Worm (Caenorhabditis elegans) whole organism, young adult: ENCODE data around the gene srh-19.
A peak's percentile ranks its signal among the peaks of the same experiment; 100 is the strongest.

Source experiments
- B0019.2 ChIP-seq: fragments of 200-800 bp; sonication (Bioruptor generic); conservative IDR thresholded peaks from 2 replicates; pipeline ENCODE4 v1.3.6; 2022; ENCODE audit warnings: missing genetic modification reagents, missing genetic modification characterization, missing compliant biosample characterization
- B0261.1 ChIP-seq: sonication (generic microtip); optimal IDR thresholded peaks from 2 replicates; lab custom pipeline; 2016; ENCODE audit warnings: mild to moderate bottlenecking, missing genetic modification characterization, moderate library complexity, missing compliant biosample characterization
- C17E4.6 ChIP-seq: fragments of 200-800 bp; sonication (Bioruptor generic); IDR thresholded peaks from 2 replicates; pipeline ENCODE4 v1.3.6; 2022; ENCODE audit warnings: missing genetic modification reagents, missing genetic modification characterization, missing compliant biosample characterization
- F22D6.2 ChIP-seq: sonication (generic microtip); optimal IDR thresholded peaks from 2 replicates; lab custom pipeline; 2016; ENCODE audit warnings: mild to moderate bottlenecking, missing genetic modification characterization, missing compliant biosample characterization
- F33H1.4 ChIP-seq: fragments of 200-800 bp; sonication (Bioruptor generic); IDR thresholded peaks from 2 replicates; pipeline ENCODE4 v1.3.6; 2022; ENCODE audit warnings: missing genetic modification reagents, missing genetic modification characterization, missing compliant biosample characterization
- F52B5.7 ChIP-seq: sonication (generic microtip); optimal IDR thresholded peaks from 2 replicates; lab custom pipeline; 2016; ENCODE audit warnings: mild to moderate bottlenecking, missing genetic modification characterization, missing compliant biosample characterization
- F57C9.4 ChIP-seq: sonication (generic microtip); optimal IDR thresholded peaks from 2 replicates; lab custom pipeline; 2017; ENCODE audit warnings: mild to moderate bottlenecking, missing genetic modification characterization, missing compliant biosample characterization
- K11D2.4 ChIP-seq: fragments of 200-800 bp; sonication (Bioruptor generic); IDR thresholded peaks from 2 replicates; pipeline ENCODE4 v1.3.6; 2022; ENCODE audit warnings: missing genetic modification reagents, missing genetic modification characterization, missing compliant biosample characterization
- Y53F4B.3 ChIP-seq: fragments of 200-800 bp; sonication (Bioruptor generic); IDR thresholded peaks from 2 replicates; pipeline ENCODE4 v1.3.6; 2022; ENCODE audit warnings: missing genetic modification reagents, missing genetic modification characterization, missing compliant biosample characterization
- ama-1 ChIP-seq, 3 experiments: fragments of 150-350 bp in 1 of 3; sonication (generic microtip) in 2 of 3; optimal IDR thresholded peaks; 2 replicates each; lab custom pipeline; 2014 to 2018; ENCODE audit warnings: missing biosample characterization in 2 of 3, missing genetic modification characterization in 2 of 3, missing genetic modification reagents in 2 of 3
- aptf-3 ChIP-seq: fragments of 200-800 bp; sonication (Bioruptor generic); IDR thresholded peaks from 2 replicates; pipeline ENCODE4 v1.3.6; 2022; ENCODE audit warnings: missing genetic modification characterization, missing compliant biosample characterization
- attf-5 ChIP-seq: fragments of 200-800 bp; sonication (Bioruptor generic); optimal IDR thresholded peaks from 2 replicates; lab custom pipeline; 2018; ENCODE audit warnings: mild to moderate bottlenecking, missing genetic modification characterization, missing compliant biosample characterization
- attf-6 ChIP-seq: fragments of 200-800 bp; sonication (Bioruptor generic); IDR thresholded peaks from 2 replicates; pipeline ENCODE4 v1.3.6; 2022; ENCODE audit warnings: missing genetic modification reagents, missing genetic modification characterization, missing compliant biosample characterization
- cebp-1 ChIP-seq, 2 experiments: fragments of 200-800 bp in 1 of 2; sonication (Bioruptor generic) in 1 of 2; sonication (generic microtip) in 1 of 2; IDR thresholded peaks in 1 of 2; optimal IDR thresholded peaks in 1 of 2; 2 replicates each; pipeline versions ENCODE4 v1.3.6 to Lab custom; 2017 to 2022; ENCODE audit warnings: missing compliant biosample characterization in 2 of 2, missing genetic modification characterization in 2 of 2, mild to moderate bottlenecking in 1 of 2, missing genetic modification reagents in 1 of 2, moderate library complexity in 1 of 2
- ceh-79 ChIP-seq: sonication (generic microtip); optimal IDR thresholded peaks from 2 replicates; lab custom pipeline; 2017; ENCODE audit warnings: mild to moderate bottlenecking, missing genetic modification characterization, missing compliant biosample characterization
- die-1 ChIP-seq: sonication (generic microtip); optimal IDR thresholded peaks from 2 replicates; lab custom pipeline; 2016; ENCODE audit warnings: missing genotype, mild to moderate bottlenecking, missing genetic modification characterization, missing compliant biosample characterization
- efl-1 ChIP-seq: fragments of 150-350 bp; optimal IDR thresholded peaks from 2 replicates; lab custom pipeline; 2014; ENCODE audit warnings: missing biosample characterization, missing genetic modification reagents, missing genetic modification characterization
- egl-18 ChIP-seq: fragments of 200-800 bp; sonication (Bioruptor generic); IDR thresholded peaks from 2 replicates; pipeline ENCODE4 v1.3.6; 2022; ENCODE audit warnings: missing genetic modification reagents, missing genetic modification characterization, missing compliant biosample characterization
- egl-44 ChIP-seq: fragments of 200-800 bp; sonication (Bioruptor generic); IDR thresholded peaks from 2 replicates; pipeline ENCODE4 v1.3.6; 2022; ENCODE audit warnings: missing genetic modification reagents, missing genetic modification characterization, missing compliant biosample characterization
- ekl-4 ChIP-seq: fragments of 200-800 bp; sonication (Bioruptor generic); IDR thresholded peaks from 2 replicates; pipeline ENCODE4 v1.3.6; 2022; ENCODE audit warnings: missing genetic modification reagents, missing genetic modification characterization, missing compliant biosample characterization
- him-1 ChIP-seq: sonication (generic microtip); optimal IDR thresholded peaks from 2 replicates; lab custom pipeline; 2016; ENCODE audit warnings: missing genotype, missing genetic modification reagents, missing genetic modification characterization, missing compliant biosample characterization
- hlh-12 ChIP-seq: sonication (generic microtip); optimal IDR thresholded peaks from 2 replicates; lab custom pipeline; 2016; ENCODE audit warnings: missing genetic modification characterization, missing compliant biosample characterization
- hmg-1.2 ChIP-seq: fragments of 200-800 bp; sonication (Bioruptor generic); IDR thresholded peaks from 2 replicates; pipeline ENCODE4 v1.3.6; 2022; ENCODE audit warnings: missing genetic modification reagents, missing genetic modification characterization, missing compliant biosample characterization
- lag-1 ChIP-seq: fragments of 200-800 bp; sonication (Bioruptor generic); IDR thresholded peaks from 2 replicates; pipeline ENCODE4 v1.3.6; 2022; ENCODE audit warnings: missing genetic modification reagents, missing genetic modification characterization, missing compliant biosample characterization
- lin-35 ChIP-seq, 3 experiments: fragments of 150-350 bp in 2 of 3; sonication (generic microtip) in 1 of 3; optimal IDR thresholded peaks; 2 replicates each; lab custom pipeline; 2014 to 2018; ENCODE audit warnings: missing biosample characterization in 3 of 3, missing genetic modification characterization in 3 of 3, missing genetic modification reagents in 3 of 3
- lin-54 ChIP-seq: fragments of 200-800 bp; sonication (Bioruptor generic); optimal IDR thresholded peaks from 2 replicates; lab custom pipeline; 2018; ENCODE audit warnings: mild to moderate bottlenecking, missing genetic modification characterization, missing compliant biosample characterization
- lir-1 ChIP-seq: fragments of 200-800 bp; sonication (Bioruptor generic); conservative IDR thresholded peaks from 2 replicates; pipeline ENCODE4 v1.3.6; 2022; ENCODE audit warnings: missing genetic modification reagents, missing genetic modification characterization, missing compliant biosample characterization
- lsl-1 ChIP-seq: fragments of 200-800 bp; sonication (Bioruptor generic); optimal IDR thresholded peaks from 2 replicates; lab custom pipeline; 2018; ENCODE audit warnings: mild to moderate bottlenecking, missing genetic modification characterization, moderate library complexity, missing compliant biosample characterization
- madf-10 ChIP-seq: sonication (generic microtip); optimal IDR thresholded peaks from 2 replicates; lab custom pipeline; 2016; ENCODE audit warnings: mild to moderate bottlenecking, missing genetic modification characterization, missing compliant biosample characterization
- madf-8 ChIP-seq: fragments of 200-800 bp; sonication (Bioruptor generic); conservative IDR thresholded peaks from 2 replicates; pipeline ENCODE4 v1.3.6; 2022; ENCODE audit warnings: missing genetic modification reagents, missing genetic modification characterization, missing compliant biosample characterization
- mcd-1 ChIP-seq: fragments of 200-800 bp; sonication (Bioruptor generic); IDR thresholded peaks from 2 replicates; pipeline ENCODE4 v1.3.6; 2022; ENCODE audit warnings: missing genetic modification reagents, missing genetic modification characterization, missing compliant biosample characterization
- nfya-2 ChIP-seq: fragments of 200-800 bp; sonication (Bioruptor generic); IDR thresholded peaks from 2 replicates; pipeline ENCODE4 v1.3.6; 2022; ENCODE audit warnings: missing genetic modification reagents, missing genetic modification characterization, missing compliant biosample characterization
- nfyb-1 ChIP-seq: fragments of 200-800 bp; sonication (Bioruptor generic); IDR thresholded peaks from 2 replicates; pipeline ENCODE4 v1.3.6; 2022; ENCODE audit warnings: missing genetic modification reagents, missing genetic modification characterization, missing compliant biosample characterization
- nhr-120 ChIP-seq: fragments of 200-800 bp; sonication (Bioruptor generic); IDR thresholded peaks from 2 replicates; pipeline ENCODE4 v1.3.6; 2022; ENCODE audit warnings: missing genetic modification characterization, missing compliant biosample characterization
- nhr-179 ChIP-seq: sonication (generic microtip); optimal IDR thresholded peaks from 2 replicates; lab custom pipeline; 2016; ENCODE audit warnings: mild to moderate bottlenecking, missing genetic modification characterization, missing compliant biosample characterization
- nhr-90 ChIP-seq: sonication (generic microtip); optimal IDR thresholded peaks from 2 replicates; lab custom pipeline; 2016; ENCODE audit warnings: missing genotype, mild to moderate bottlenecking, missing genetic modification characterization, missing compliant biosample characterization
- pbrm-1 ChIP-seq: fragments of 200-800 bp; sonication (Bioruptor generic); IDR thresholded peaks from 2 replicates; pipeline ENCODE4 v1.3.6; 2022; ENCODE audit warnings: missing genetic modification reagents, missing genetic modification characterization, missing compliant biosample characterization
- rcor-1 ChIP-seq: fragments of 200-800 bp; sonication (Bioruptor generic); IDR thresholded peaks from 2 replicates; pipeline ENCODE4 v1.3.6; 2022; ENCODE audit warnings: missing genetic modification reagents, missing genetic modification characterization, missing compliant biosample characterization
- sdz-38 ChIP-seq: sonication (generic microtip); optimal IDR thresholded peaks from 2 replicates; lab custom pipeline; 2016; ENCODE audit warnings: missing genotype, missing genetic modification characterization, missing compliant biosample characterization
- snpc-1.1 ChIP-seq: sonication (generic microtip); optimal IDR thresholded peaks from 2 replicates; lab custom pipeline; 2017; ENCODE audit warnings: missing genetic modification characterization, mild to moderate bottlenecking, missing compliant biosample characterization, antibody characterized with exemption, moderate library complexity, missing genotype, missing genetic modification reagents; ENCODE audit not compliant: insufficient read depth
- snpc-1.3 ChIP-seq: sonication (generic microtip); optimal IDR thresholded peaks from 2 replicates; lab custom pipeline; 2017; ENCODE audit warnings: missing genetic modification characterization, mild to moderate bottlenecking, missing compliant biosample characterization, antibody characterized with exemption, moderate library complexity, missing genotype, missing genetic modification reagents; ENCODE audit not compliant: insufficient read depth
- snpc-4 ChIP-seq, 5 experiments: fragments of 150-350 bp in 1 of 5; sonication (generic microtip) in 4 of 5; optimal IDR thresholded peaks; 2 replicates each; lab custom pipeline; 2014 to 2018; ENCODE audit warnings: missing genetic modification characterization in 5 of 5, missing biosample characterization in 3 of 5, antibody characterized with exemption in 2 of 5, mild to moderate bottlenecking in 2 of 5, missing compliant biosample characterization in 2 of 5, missing genotype in 2 of 5, moderate library complexity in 2 of 5, missing genetic modification reagents in 1 of 5
- somi-1 ChIP-seq: fragments of 200-800 bp; sonication (Bioruptor generic); optimal IDR thresholded peaks from 2 replicates; lab custom pipeline; 2018; ENCODE audit warnings: mild to moderate bottlenecking, missing genetic modification characterization, missing compliant biosample characterization
- sptf-2 ChIP-seq: fragments of 200-800 bp; sonication (Bioruptor generic); optimal IDR thresholded peaks from 2 replicates; lab custom pipeline; 2018; ENCODE audit warnings: mild to moderate bottlenecking, missing genetic modification characterization, missing compliant biosample characterization
- zfh-2 ChIP-seq: fragments of 200-800 bp; sonication (Bioruptor generic); conservative IDR thresholded peaks from 2 replicates; pipeline ENCODE4 v1.3.6; 2022; ENCODE audit warnings: missing genetic modification reagents, missing genetic modification characterization, missing compliant biosample characterization
- ztf-25 ChIP-seq: fragments of 200-800 bp; sonication (Bioruptor generic); IDR thresholded peaks from 2 replicates; pipeline ENCODE4 v1.3.6; 2022; ENCODE audit warnings: missing genetic modification reagents, missing genetic modification characterization, missing compliant biosample characterization
- ztf-28 ChIP-seq: fragments of 200-800 bp; sonication (Bioruptor generic); IDR thresholded peaks from 2 replicates; pipeline ENCODE4 v1.3.6; 2022; ENCODE audit warnings: missing genetic modification reagents, missing genetic modification characterization, missing compliant biosample characterization

srh-19 gene

ce11 chrX:1445696-1446095, 32.8 kb downstream of the srh-19 start (continued):
- TF ChIP-seq B0019.2: no peak
- no peak for TF ChIP-seq nhr-179 (tag; lab: Kevin White, UChicago)
- no peak for TF ChIP-seq snpc-4 (GFP tag; optimal IDR thresholded peaks at IDR 0.05; lab: Kevin White, UChicago)
- no peak for TF ChIP-seq snpc-4 (tag; optimal IDR thresholded peaks at IDR 0.05; lab: Kevin White, UChicago)
- no peak for TF ChIP-seq F52B5.7 (tag; lab: Kevin White, UChicago)
- TF ChIP-seq madf-10 (tag; lab: Kevin White, UChicago): peak; percentile 25
- no peak for TF ChIP-seq lin-35 (GFP tag; optimal IDR thresholded peaks at IDR 0.05; lab: Kevin White, UChicago)
- TF ChIP-seq B0261.1 (tag; lab: Kevin White, UChicago): no peak
- no peak for TF ChIP-seq lir-1
- peak; percentile 62; the same call in 1 of the 2 replicates for TF ChIP-seq nfyb-1
- no peak for TF ChIP-seq F57C9.4
- no peak for TF ChIP-seq rcor-1 (GFP tag; lab: Robert Waterston, UW)
- no peak for TF ChIP-seq zfh-2
- TF ChIP-seq F33H1.4 (GFP tag; lab: Robert Waterston, UW): no peak
- TF ChIP-seq aptf-3 (GFP tag; lab: Robert Waterston, UW): no peak
- no peak for TF ChIP-seq hlh-12
- TF ChIP-seq ekl-4 (GFP tag; lab: Robert Waterston, UW): no peak
- no peak for TF ChIP-seq somi-1 (GFP tag; lab: Kevin White, UChicago)
- TF ChIP-seq mcd-1: no peak
- TF ChIP-seq die-1 (tag; lab: Kevin White, UChicago): no peak
- TF ChIP-seq nhr-120: no peak
- TF ChIP-seq attf-6: no peak
- TF ChIP-seq lsl-1 (GFP tag; lab: Kevin White, UChicago): no peak
- TF ChIP-seq ztf-28 (GFP tag; lab: Robert Waterston, UW): no peak
- no peak for TF ChIP-seq nhr-90 (tag; lab: Kevin White, UChicago)
- TF ChIP-seq pbrm-1 (GFP tag; lab: Robert Waterston, UW): peak; percentile 31; the same call in 1 of the 2 replicates
- TF ChIP-seq egl-18 (GFP tag; lab: Robert Waterston, UW): no peak
- peak; percentile 13 for TF ChIP-seq lin-54 (GFP tag; lab: Kevin White, UChicago)
- no peak for TF ChIP-seq nfya-2 (GFP tag; lab: Robert Waterston, UW)
- no peak for TF ChIP-seq C17E4.6 (GFP tag; lab: Robert Waterston, UW)
- 0 out of 2 replicates have a peak, but pooled peaks have one; percentile 11 for TF ChIP-seq lag-1 (GFP tag; lab: Robert Waterston, UW)
- no peak for TF ChIP-seq egl-44
- TF ChIP-seq F22D6.2 (tag; lab: Kevin White, UChicago): no peak
- TF ChIP-seq madf-8 (GFP tag; lab: Robert Waterston, UW): no peak
- TF ChIP-seq, all 124 proteins: peak for 15

ce11 chrX:1446593-1447141, 33.7 kb downstream of the srh-19 start, which contains the start of gene zfp-3:
TSS of gene zfp-3 (minus strand) at chrX:1446643.
- TF ChIP-seq hmg-1.2 (GFP tag; lab: Robert Waterston, UW): peak; percentile 93
- no peak for TF ChIP-seq him-1
- TF ChIP-seq K11D2.4: peak; percentile 89
- TF ChIP-seq ama-1 (optimal IDR thresholded peaks at IDR 0.05; lab: Kevin White, UChicago): no peak
- no peak for TF ChIP-seq ama-1 (GFP tag; optimal IDR thresholded peaks at IDR 0.05; lab: Kevin White, UChicago)
- TF ChIP-seq snpc-1.3 (tag; lab: Kevin White, UChicago): no peak
- TF ChIP-seq attf-5 (GFP tag; lab: Kevin White, UChicago): peak; percentile 96
- no peak for TF ChIP-seq sptf-2 (GFP tag; lab: Kevin White, UChicago)
- peak; percentile 80 for TF ChIP-seq lir-1
- TF ChIP-seq Y53F4B.3 (GFP tag; lab: Robert Waterston, UW): no peak
- no peak for TF ChIP-seq efl-1 (GFP tag; lab: Kevin White, UChicago)
- peak; percentile 97 for TF ChIP-seq zfh-2
- 0 out of 2 replicates have a peak, but pooled peaks have one; percentile 45 for TF ChIP-seq cebp-1 (GFP tag; IDR thresholded peaks at IDR 0.05; lab: Robert Waterston, UW)
- TF ChIP-seq cebp-1 (tag; optimal IDR thresholded peaks at IDR 0.05; lab: Kevin White, UChicago): no peak
- no peak for TF ChIP-seq B0261.1 (tag; lab: Kevin White, UChicago)
- TF ChIP-seq sdz-38 (tag; lab: Kevin White, UChicago): no peak
- no peak for TF ChIP-seq lag-1 (GFP tag; lab: Robert Waterston, UW)
- no peak for TF ChIP-seq ztf-25
- TF ChIP-seq snpc-1.1 (tag; lab: Kevin White, UChicago): no peak
- no peak for TF ChIP-seq ceh-79 (tag; lab: Kevin White, UChicago)
